Worm (Caenorhabditis elegans) whole organism, L1 larva: ENCODE results near the gene R13A5.15.

ENCODE experiments used
- F16B12.6 ChIP-seq: fragments of 150-350 bp; optimal IDR thresholded peaks from 2 replicates; lab custom pipeline; 2014; ENCODE audit warnings: missing biosample characterization, missing genetic modification characterization
- alr-1 ChIP-seq: fragments of 200-800 bp; sonication (Bioruptor generic); optimal IDR thresholded peaks from 2 replicates; lab custom pipeline; 2018; ENCODE audit warnings: borderline replicate concordance, mild to moderate bottlenecking, missing genetic modification characterization, missing compliant biosample characterization
- blmp-1 ChIP-seq: fragments of 150-350 bp; optimal IDR thresholded peaks from 2 replicates; lab custom pipeline; 2014; ENCODE audit warnings: missing biosample characterization, missing genetic modification characterization
- ceh-63 ChIP-seq: fragments of 200-800 bp; sonication (Bioruptor generic); optimal IDR thresholded peaks from 2 replicates; lab custom pipeline; 2018; ENCODE audit warnings: mild to moderate bottlenecking, missing genetic modification characterization, missing compliant biosample characterization
- ceh-90 ChIP-seq: sonication (generic microtip); optimal IDR thresholded peaks from 2 replicates; lab custom pipeline; 2016; ENCODE audit warnings: missing genetic modification characterization, missing compliant biosample characterization
- ces-1 ChIP-seq: fragments of 150-350 bp; optimal IDR thresholded peaks from 2 replicates; lab custom pipeline; 2014; ENCODE audit warnings: missing biosample characterization, missing genetic modification reagents, missing genetic modification characterization
- dsc-1 ChIP-seq: sonication (generic microtip); optimal IDR thresholded peaks from 2 replicates; lab custom pipeline; 2016; ENCODE audit warnings: mild to moderate bottlenecking, missing genetic modification characterization, missing compliant biosample characterization
- egl-13 ChIP-seq: sonication (generic microtip); optimal IDR thresholded peaks from 2 replicates; lab custom pipeline; 2016; ENCODE audit warnings: missing genotype, missing genetic modification reagents, missing genetic modification characterization, missing compliant biosample characterization
- egl-27 ChIP-seq, 2 experiments: fragments of 150-350 bp in 1 of 2; sonication (generic microtip); optimal IDR thresholded peaks; 3 replicates each; lab custom pipeline; 2017 to 2018; ENCODE audit warnings: missing biosample characterization in 2 of 2, missing genetic modification characterization in 2 of 2, missing genetic modification reagents in 2 of 2
- elt-2 ChIP-seq: sonication (generic microtip); optimal IDR thresholded peaks from 2 replicates; lab custom pipeline; 2016; ENCODE audit warnings: missing genetic modification characterization, mild to moderate bottlenecking, inconsistent platforms, missing compliant biosample characterization, missing genetic modification reagents
- ets-5 ChIP-seq: fragments of 200-800 bp; sonication (Bioruptor generic); IDR thresholded peaks from 2 replicates; pipeline ENCODE4 v1.3.6; 2022; ENCODE audit warnings: missing genetic modification characterization, missing compliant biosample characterization
- fkh-8 ChIP-seq: sonication (generic microtip); optimal IDR thresholded peaks from 2 replicates; lab custom pipeline; 2016; ENCODE audit warnings: mild to moderate bottlenecking, missing genetic modification characterization, missing compliant biosample characterization
- hlh-4 ChIP-seq: sonication (generic microtip); optimal IDR thresholded peaks from 2 replicates; lab custom pipeline; 2016; ENCODE audit warnings: mild to moderate bottlenecking, missing genetic modification characterization, missing compliant biosample characterization
- irx-1 ChIP-seq: sonication (generic microtip); optimal IDR thresholded peaks from 2 replicates; lab custom pipeline; 2016; ENCODE audit warnings: missing genetic modification characterization, missing compliant biosample characterization
- isw-1 ChIP-seq: fragments of 200-800 bp; sonication (Bioruptor generic); IDR thresholded peaks from 2 replicates; pipeline ENCODE4 v1.3.6; 2022; ENCODE audit warnings: missing genetic modification characterization, missing compliant biosample characterization
- lin-15B ChIP-seq: fragments of 150-350 bp; sonication (generic microtip); optimal IDR thresholded peaks from 3 replicates; lab custom pipeline; 2014; ENCODE audit warnings: missing biosample characterization, missing genetic modification characterization
- lin-35 ChIP-seq, 2 experiments: fragments of 150-350 bp; optimal IDR thresholded peaks; 2 replicates each; lab custom pipeline; 2014; ENCODE audit warnings: missing biosample characterization in 2 of 2, missing genetic modification characterization in 2 of 2, missing genetic modification reagents in 2 of 2
- lin-39 ChIP-seq: fragments of 150-350 bp; optimal IDR thresholded peaks from 2 replicates; lab custom pipeline; 2014; ENCODE audit warnings: missing biosample characterization, missing genetic modification reagents, missing genetic modification characterization
- lsy-2 ChIP-seq, 2 experiments: fragments of 150-350 bp; optimal IDR thresholded peaks; 2 replicates each; lab custom pipeline; 2014; ENCODE audit warnings: missing biosample characterization in 2 of 2, missing genetic modification characterization in 2 of 2
- mab-9 ChIP-seq: fragments of 200-800 bp; sonication (Bioruptor generic); IDR thresholded peaks from 2 replicates; pipeline ENCODE4 v1.3.6; 2022; ENCODE audit warnings: missing genetic modification reagents, missing genetic modification characterization, missing compliant biosample characterization
- mep-1 ChIP-seq: fragments of 150-350 bp; optimal IDR thresholded peaks from 2 replicates; lab custom pipeline; 2014; ENCODE audit warnings: missing biosample characterization, missing genetic modification characterization
- nhr-11 ChIP-seq: fragments of 150-350 bp; optimal IDR thresholded peaks from 2 replicates; lab custom pipeline; 2014; ENCODE audit warnings: missing biosample characterization, missing genetic modification characterization
- nhr-12 ChIP-seq: sonication (generic microtip); optimal IDR thresholded peaks from 2 replicates; lab custom pipeline; 2017; ENCODE audit warnings: missing biosample characterization, missing genetic modification characterization
- nhr-20 ChIP-seq: sonication (generic microtip); optimal IDR thresholded peaks from 2 replicates; lab custom pipeline; 2016; ENCODE audit warnings: mild to moderate bottlenecking, missing genetic modification characterization, missing compliant biosample characterization
- nhr-28 ChIP-seq: fragments of 150-350 bp; optimal IDR thresholded peaks from 2 replicates; lab custom pipeline; 2014; ENCODE audit warnings: missing biosample characterization, missing genetic modification characterization
- nhr-47 ChIP-seq: sonication (generic microtip); optimal IDR thresholded peaks from 2 replicates; lab custom pipeline; 2016; ENCODE audit warnings: mild to moderate bottlenecking, missing genetic modification characterization, moderate library complexity, missing compliant biosample characterization
- nhr-71 ChIP-seq: sonication (generic microtip); optimal IDR thresholded peaks from 2 replicates; lab custom pipeline; 2016; ENCODE audit warnings: mild to moderate bottlenecking, missing genetic modification characterization, moderate library complexity, missing compliant biosample characterization
- nhr-84 ChIP-seq: sonication (generic microtip); optimal IDR thresholded peaks from 2 replicates; lab custom pipeline; 2017; ENCODE audit warnings: missing biosample characterization, missing genetic modification characterization
- nhr-85 ChIP-seq: sonication (generic microtip); peaks from one replicate; lab custom pipeline; 2016; ENCODE audit warnings: missing genetic modification characterization, inconsistent platforms, missing compliant biosample characterization
- nhr-90 ChIP-seq: sonication (generic microtip); optimal IDR thresholded peaks from 2 replicates; lab custom pipeline; 2016; ENCODE audit warnings: mild to moderate bottlenecking, missing genetic modification characterization, missing compliant biosample characterization; ENCODE audit not compliant: poor library complexity
- pag-3 ChIP-seq: sonication (generic microtip); optimal IDR thresholded peaks from 2 replicates; lab custom pipeline; 2017; ENCODE audit warnings: missing genetic modification characterization, mild to moderate bottlenecking, missing compliant biosample characterization, antibody characterized with exemption, borderline replicate concordance; ENCODE audit not compliant: insufficient read depth
- skn-1 ChIP-seq: fragments of 150-350 bp; optimal IDR thresholded peaks from 2 replicates; lab custom pipeline; 2014; ENCODE audit warnings: missing biosample characterization, missing genetic modification characterization
- snu-23 ChIP-seq: sonication (generic microtip); optimal IDR thresholded peaks from 2 replicates; lab custom pipeline; 2016; ENCODE audit warnings: missing genetic modification characterization, missing compliant biosample characterization
- sox-4 ChIP-seq: sonication (generic microtip); optimal IDR thresholded peaks from 2 replicates; lab custom pipeline; 2016; ENCODE audit warnings: missing genetic modification characterization, missing compliant biosample characterization
- sptf-1 ChIP-seq: fragments of 150-350 bp; optimal IDR thresholded peaks from 2 replicates; lab custom pipeline; 2014; ENCODE audit warnings: missing biosample characterization, missing genetic modification characterization
- swsn-7 ChIP-seq: sonication (generic microtip); optimal IDR thresholded peaks from 2 replicates; lab custom pipeline; 2016; ENCODE audit warnings: missing genetic modification characterization, missing compliant biosample characterization
- tbx-2 ChIP-seq: sonication (generic microtip); optimal IDR thresholded peaks from 2 replicates; lab custom pipeline; 2016; ENCODE audit warnings: missing genetic modification characterization, missing compliant biosample characterization
- tlp-1 ChIP-seq: fragments of 150-350 bp; optimal IDR thresholded peaks from 2 replicates; lab custom pipeline; 2014; ENCODE audit warnings: missing biosample characterization, missing genetic modification characterization
- unc-62 ChIP-seq: fragments of 150-350 bp; optimal IDR thresholded peaks from 2 replicates; lab custom pipeline; 2014; ENCODE audit warnings: missing biosample characterization, missing genetic modification reagents, missing genetic modification characterization
- unc-86 ChIP-seq: sonication (generic microtip); optimal IDR thresholded peaks from 2 replicates; lab custom pipeline; 2016; ENCODE audit warnings: missing genetic modification characterization, missing compliant biosample characterization
- unc-98 ChIP-seq: fragments of 200-800 bp; sonication (Bioruptor generic); IDR thresholded peaks from 2 replicates; pipeline ENCODE4 v1.3.6; 2022; ENCODE audit warnings: missing genetic modification characterization, missing compliant biosample characterization
- xbp-1 ChIP-seq: sonication (generic microtip); optimal IDR thresholded peaks from 2 replicates; lab custom pipeline; 2016; ENCODE audit warnings: missing genetic modification characterization, missing compliant biosample characterization
- zip-4 ChIP-seq: fragments of 200-800 bp; sonication (Bioruptor generic); optimal IDR thresholded peaks from 2 replicates; lab custom pipeline; 2018; ENCODE audit warnings: mild to moderate bottlenecking, missing genetic modification characterization, moderate library complexity, missing compliant biosample characterization
- ztf-11 ChIP-seq, 2 experiments: sonication (generic microtip); optimal IDR thresholded peaks; 2 replicates each; lab custom pipeline; 2016 to 2017; ENCODE audit warnings: missing genetic modification characterization in 2 of 2, missing biosample characterization in 1 of 2, missing compliant biosample characterization in 1 of 2
- ztf-4 ChIP-seq: fragments of 150-350 bp; optimal IDR thresholded peaks from 2 replicates; lab custom pipeline; 2014; ENCODE audit warnings: missing biosample characterization, missing genetic modification characterization

R13A5.15 gene

DNA sequence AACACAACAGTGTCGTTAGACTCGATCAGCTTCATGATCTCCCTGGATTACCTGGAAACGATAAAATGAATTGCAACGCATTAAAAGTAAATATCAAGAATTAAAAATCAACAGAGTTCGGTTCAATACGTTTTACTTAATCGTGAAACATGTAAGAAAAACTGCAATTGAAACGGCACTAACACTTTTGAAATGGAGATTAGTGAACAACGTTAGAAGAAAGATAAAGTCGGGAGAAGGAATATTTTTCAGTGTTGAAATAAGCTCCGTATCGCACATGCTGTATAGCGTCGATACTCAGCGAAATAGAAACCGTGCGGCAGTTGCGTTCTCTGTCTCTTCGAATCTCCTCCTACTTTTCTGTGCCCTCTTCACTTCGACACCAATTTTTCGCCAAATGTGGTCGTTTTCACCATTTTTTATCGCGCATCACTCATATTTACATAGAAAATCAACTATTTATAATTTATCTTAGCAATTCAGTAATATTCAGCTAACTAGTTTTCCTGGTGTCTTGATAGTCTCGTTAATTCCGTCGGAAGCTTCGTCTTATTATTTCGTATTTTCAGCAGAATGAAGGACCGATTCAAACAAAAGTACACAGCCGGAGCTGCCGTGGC lies 15.2 kb downstream of the R13A5.15 start, which contains the start of the genes rpl-9 and lpd-7 (continued):
- peak; percentile 73 for TF ChIP-seq blmp-1 (tag; lab: Kevin White, UChicago)
- no peak for TF ChIP-seq tlp-1 (tag; lab: Kevin White, UChicago)
- peak in 1 of 2 experiments; percentile 27 for TF ChIP-seq egl-27 (tag; optimal IDR thresholded peaks at IDR 0.05; lab: Kevin White, UChicago)
- TF ChIP-seq nhr-20 (tag; lab: Kevin White, UChicago): peak; percentile 79
- no peak for TF ChIP-seq ztf-11 (tag; optimal IDR thresholded peaks at IDR 0.05; lab: Kevin White, UChicago)
- TF ChIP-seq sptf-1 (tag; lab: Kevin White, UChicago): no peak
- TF ChIP-seq sox-4 (tag; lab: Kevin White, UChicago): no peak
- peak; percentile 66 for TF ChIP-seq unc-86 (tag; lab: Kevin White, UChicago)
- TF ChIP-seq elt-2 (tag; lab: Kevin White, UChicago): no peak
- TF ChIP-seq ces-1 (GFP tag; lab: Kevin White, UChicago): no peak
- TF ChIP-seq tbx-2 (tag; lab: Kevin White, UChicago): peak; percentile 68
- TF ChIP-seq, all 84 proteins: peak for 51

DNA sequence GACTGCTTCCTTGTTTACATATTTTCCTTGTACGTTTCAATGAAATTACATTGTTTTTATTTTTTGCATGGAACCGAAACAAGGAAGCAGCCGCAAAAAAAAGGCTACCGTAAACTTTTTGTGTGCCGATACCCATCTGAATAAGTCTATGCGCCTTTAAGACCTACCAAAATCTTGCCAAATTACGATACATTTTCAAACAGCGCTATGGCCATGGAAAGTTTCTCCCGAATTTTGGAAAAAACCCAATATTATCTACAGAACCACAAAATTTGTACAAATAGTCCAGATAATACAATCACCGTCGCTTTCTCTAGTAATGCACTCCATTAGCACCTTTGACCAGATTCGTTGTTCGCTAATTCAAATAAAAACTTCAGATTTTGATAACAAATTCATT lies 16.4 kb downstream of the R13A5.15 start:
- TF ChIP-seq nhr-20 (tag; lab: Kevin White, UChicago) (no peak), lin-35 (GFP tag; optimal IDR thresholded peaks at IDR 0.05; lab: Kevin White, UChicago) (no peak), lsy-2 (tag; optimal IDR thresholded peaks at IDR 0.05; lab: Kevin White, UChicago) (peak in 1 of 2 experiments; percentile 22), hlh-4 (tag; lab: Kevin White, UChicago) (no peak), blmp-1 (tag; lab: Kevin White, UChicago) (no peak), ceh-90 (tag; lab: Kevin White, UChicago) (no peak)

DNA sequence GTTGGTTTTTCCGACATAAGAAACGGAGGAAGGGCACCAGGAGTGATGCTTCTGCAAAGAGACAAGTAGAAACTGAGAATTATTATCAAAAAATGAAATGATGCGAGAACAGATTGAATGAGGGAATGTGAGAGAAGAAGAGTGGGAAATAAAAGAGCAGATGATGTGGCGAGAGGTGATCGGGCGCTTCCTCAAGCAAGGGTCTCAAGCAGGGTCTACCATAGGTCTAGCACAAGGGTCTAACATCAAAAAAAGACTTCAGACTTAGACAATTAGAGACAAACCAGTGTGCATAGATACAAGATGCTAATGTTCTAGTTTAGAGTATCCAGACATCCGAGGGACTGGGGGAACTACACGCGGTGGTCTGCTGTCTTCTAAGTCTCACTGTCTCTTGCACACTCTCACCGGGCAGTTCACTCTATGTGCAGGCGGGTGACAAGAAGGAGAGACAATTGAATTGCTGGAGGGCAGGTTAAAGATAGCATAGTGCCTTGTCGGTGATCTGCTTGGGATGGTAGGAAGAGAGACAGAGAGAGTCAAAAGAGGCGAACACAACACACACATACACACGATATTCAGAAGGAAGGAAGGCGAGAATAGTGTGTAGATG lies 17.9 kb downstream of the R13A5.15 start, which contains the start of gene R13A5.7:
Gene R13A5.7, minus strand, starts transcription at position 51 of the 613 bp plus-strand sequence.
- peak; percentile 89 for TF ChIP-seq nhr-71
- TF ChIP-seq tbx-2 (tag; lab: Kevin White, UChicago): peak; percentile 77
- peak; percentile 83 for TF ChIP-seq nhr-20 (tag; lab: Kevin White, UChicago)
- TF ChIP-seq fkh-8: peak; percentile 87
- TF ChIP-seq irx-1 (tag; lab: Kevin White, UChicago): peak; percentile 58
- TF ChIP-seq ets-5: no peak
- no peak for TF ChIP-seq nhr-28 (tag; lab: Kevin White, UChicago)
- no peak for TF ChIP-seq ceh-63 (GFP tag; lab: Kevin White, UChicago)
- no peak for TF ChIP-seq unc-62
- TF ChIP-seq nhr-90 (tag; lab: Kevin White, UChicago): peak; percentile 59
- peak; percentile 82 for TF ChIP-seq nhr-85 (tag; lab: Kevin White, UChicago)
- no peak for TF ChIP-seq nhr-12 (tag; lab: Kevin White, UChicago)
- TF ChIP-seq snu-23 (GFP tag; lab: Kevin White, UChicago): peak; percentile 82
- peak; percentile 39 for TF ChIP-seq elt-2 (tag; lab: Kevin White, UChicago)
- TF ChIP-seq nhr-47 (tag; lab: Kevin White, UChicago): peak; percentile 84
- TF ChIP-seq mab-9 (GFP tag; lab: Robert Waterston, UW): peak; percentile 57; the same call in 1 of the 2 replicates
- TF ChIP-seq zip-4 (GFP tag; lab: Kevin White, UChicago): peak; percentile 12
- TF ChIP-seq lin-15B: peak; percentile 31
- TF ChIP-seq nhr-11 (tag; lab: Kevin White, UChicago): peak; percentile 61
- peak; percentile 40 for TF ChIP-seq egl-13 (tag; lab: Kevin White, UChicago)
- TF ChIP-seq xbp-1: peak; percentile 85
- TF ChIP-seq F16B12.6 (tag; lab: Kevin White, UChicago): peak; percentile 57
- no peak for TF ChIP-seq nhr-84 (tag; lab: Kevin White, UChicago)
- no peak for TF ChIP-seq unc-98
- peak; percentile 10 for TF ChIP-seq sox-4 (tag; lab: Kevin White, UChicago)
- peak; percentile 84 for TF ChIP-seq mep-1
- TF ChIP-seq isw-1 (GFP tag; lab: Robert Waterston, UW): peak; percentile 38
- TF ChIP-seq alr-1 (tag; lab: Kevin White, UChicago): no peak
- TF ChIP-seq egl-27 (tag; optimal IDR thresholded peaks at IDR 0.05; lab: Kevin White, UChicago): peak; percentile 25 to 61
- TF ChIP-seq swsn-7: peak; percentile 83
- TF ChIP-seq ztf-4: peak; percentile 32
- TF ChIP-seq pag-3 (tag; lab: Kevin White, UChicago): no peak
- TF ChIP-seq lin-39 (tag; lab: Kevin White, UChicago): no peak
- peak; percentile 22 for TF ChIP-seq skn-1 (tag; lab: Kevin White, UChicago)
- peak; percentile 59 for TF ChIP-seq dsc-1
- TF ChIP-seq lin-35 (GFP tag; optimal IDR thresholded peaks at IDR 0.05; lab: Kevin White, UChicago): peak; percentile 66 to 80
